Fruit fly (Drosophila melanogaster): ENCODE data around the gene NijA.

dm6 chr3L:10693709-10694403 is 2.8 kb downstream of the NijA start, which contains the start of gene ND-13B:
- TF ChIP-seq CG5204 (GFP tag; optimal IDR thresholded peaks at IDR 0.05) (no peak), pad (GFP tag; optimal IDR thresholded peaks at IDR 0.05) (peak; percentile 70), CG14711 (tag; optimal IDR thresholded peaks at IDR 0.05) (peak; percentile 55), CG12768 (GFP tag; optimal IDR thresholded peaks at IDR 0.05) (peak; percentile 76)
